Worm (Caenorhabditis elegans): Measurements from ENCODE around the gene F52C12.2.

DNA sequence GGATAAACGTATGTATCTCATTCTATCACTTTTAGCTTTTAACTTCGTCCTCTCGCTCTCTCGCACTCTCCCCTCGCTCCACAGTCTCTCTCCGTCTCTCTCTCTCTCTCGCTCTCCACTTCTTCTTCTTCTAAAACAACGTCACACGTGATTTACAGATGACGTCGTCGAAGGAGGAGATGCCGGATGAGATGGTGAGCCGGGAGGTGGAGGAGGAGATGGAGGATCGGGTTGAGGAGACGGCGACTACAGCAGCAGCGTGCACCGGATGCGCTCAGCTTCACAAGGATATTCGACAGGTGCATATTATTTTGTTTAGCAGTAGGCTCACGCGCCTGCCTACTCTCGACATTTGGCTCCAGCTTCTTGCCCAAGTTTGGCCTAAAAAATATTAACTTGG is 35.6 kb upstream of the F52C12.2 start, which contains the start of gene elt-6:
- TF ChIP-seq aptf-3 (GFP tag; IDR thresholded peaks at IDR 0.05) (no peak), sdz-38 (tag; optimal IDR thresholded peaks at IDR 0.05) (no peak), sea-2 (GFP tag; IDR thresholded peaks at IDR 0.05) (no peak), tbx-9 (tag; optimal IDR thresholded peaks at IDR 0.05; ENCODE audit: borderline replicate concordance) (no peak), Y79H2A.3 (GFP tag; conservative IDR thresholded peaks at IDR 0.05) (no peak), snpc-4 (GFP tag; optimal IDR thresholded peaks at IDR 0.05) (no peak), snpc-4 (tag; optimal IDR thresholded peaks at IDR 0.05) (no peak), K12H6.12 (tag; optimal IDR thresholded peaks at IDR 0.05) (no peak), pha-4 (tag; optimal IDR thresholded peaks at IDR 0.05) (no peak), ama-1 (optimal IDR thresholded peaks at IDR 0.05) (no peak), ama-1 (GFP tag; optimal IDR thresholded peaks at IDR 0.05) (no peak), snpc-1.1 (tag; optimal IDR thresholded peaks at IDR 0.05; ENCODE audit: insufficient read depth) (no peak), zfh-2 (GFP tag; conservative IDR thresholded peaks at IDR 0.05) (peak; percentile 75), sptf-2 (GFP tag; optimal IDR thresholded peaks at IDR 0.05) (no peak), ets-4 (GFP tag; optimal IDR thresholded peaks at IDR 0.05) (no peak)

All from whole organism, young adult.